Fruit fly (Drosophila melanogaster): ENCODE measurements around the gene CG14662.
A peak's percentile ranks its signal among the peaks of the same experiment; 100 is the strongest.

The CG14662 gene

DNA sequence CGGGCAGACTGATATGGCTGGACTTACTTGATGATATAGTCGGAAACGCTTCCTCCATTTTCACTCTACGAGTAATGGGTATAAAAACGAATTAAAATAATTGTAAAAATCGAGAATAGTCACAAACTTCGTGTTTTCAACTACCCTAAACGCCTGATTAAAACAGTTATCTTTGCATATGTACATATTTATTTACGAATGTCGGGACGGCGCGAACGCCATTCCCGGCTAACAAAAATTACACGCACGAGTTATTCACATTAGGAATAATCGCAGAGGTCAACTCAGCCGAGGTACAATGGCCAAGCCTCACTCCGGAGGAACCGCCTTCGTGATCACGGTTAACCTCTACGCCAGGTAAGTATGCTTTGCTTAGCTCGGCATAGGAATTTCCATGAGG, 36.3 kb downstream of the CG14662 start (continued):
- TF ChIP-seq CG2116 (GFP tag; optimal IDR thresholded peaks at IDR 0.05), result no peak
- TF ChIP-seq luna (GFP tag; optimal IDR thresholded peaks at IDR 0.05), result no peak
- TF ChIP-seq CG18262 (tag; optimal IDR thresholded peaks at IDR 0.05), result peak; percentile 16
- no peak for TF ChIP-seq CG10147 (GFP tag; optimal IDR thresholded peaks at IDR 0.05)
- no peak for TF ChIP-seq Dp (GFP tag; optimal IDR thresholded peaks at IDR 0.05)
- peak; percentile 3 for TF ChIP-seq CG2712 (tag; optimal IDR thresholded peaks at IDR 0.05)
- TF ChIP-seq CG14710 (tag; optimal IDR thresholded peaks at IDR 0.05), result no peak
- TF ChIP-seq Tbp (GFP tag; optimal IDR thresholded peaks at IDR 0.05), result no peak
- peak; percentile 21 for TF ChIP-seq kni (GFP tag; optimal IDR thresholded peaks at IDR 0.05)
- TF ChIP-seq nom (GFP tag; optimal IDR thresholded peaks at IDR 0.05), result no peak
- no peak for TF ChIP-seq CG31388 (GFP tag; optimal IDR thresholded peaks at IDR 0.05)
- TF ChIP-seq Pdp1 (GFP tag; optimal IDR thresholded peaks at IDR 0.05), result peak in 1 of 2 experiments; percentile 5
- no peak for TF ChIP-seq E2f2 (GFP tag; IDR thresholded peaks at IDR 0.05)
- TF ChIP-seq CG17829 (tag; optimal IDR thresholded peaks at IDR 0.05), result peak; percentile 28
- no peak for TF ChIP-seq sim (GFP tag; IDR thresholded peaks at IDR 0.05)
- no peak for TF ChIP-seq sug (tag; optimal IDR thresholded peaks at IDR 0.05)
- TF ChIP-seq Hr51 (GFP tag; optimal IDR thresholded peaks at IDR 0.05), result no peak
- no peak for TF ChIP-seq CG18011 (GFP tag; optimal IDR thresholded peaks at IDR 0.05)
- TF ChIP-seq chif (GFP tag; optimal IDR thresholded peaks at IDR 0.05), result no peak
- TF ChIP-seq bbx (GFP tag; IDR thresholded peaks at IDR 0.05; ENCODE audit: partially characterized antibody), result peak; percentile 14; the same call in 1 of the 2 replicates
- TF ChIP-seq bowl (GFP tag; IDR thresholded peaks at IDR 0.05), result no peak
- TF ChIP-seq br (optimal IDR thresholded peaks at IDR 0.05), result no peak
- no peak for TF ChIP-seq jigr1 (GFP tag; IDR thresholded peaks at IDR 0.05)
- TF ChIP-seq eyg (GFP tag; optimal IDR thresholded peaks at IDR 0.05), result no peak
- TF ChIP-seq lilli (GFP tag; optimal IDR thresholded peaks at IDR 0.05), result peak; percentile 4
- TF ChIP-seq shn (GFP tag; optimal IDR thresholded peaks at IDR 0.05), result no peak
- peak; percentile 1 for TF ChIP-seq CG15479 (GFP tag; optimal IDR thresholded peaks at IDR 0.05)
- TF ChIP-seq emc (GFP tag; optimal IDR thresholded peaks at IDR 0.05), result no peak
